Worm (Caenorhabditis elegans): ENCODE results near the gene srx-97.
A peak's percentile ranks its signal among the peaks of the same experiment; 100 is the strongest.

The srx-97 gene

ce11 chrII:3669315-3669714, at the start of gene srx-97:
Gene srx-97 (minus strand): TSS chrII:3669415.
- TF ChIP-seq lir-3 (tag; optimal IDR thresholded peaks at IDR 0.05; ENCODE audit: poor library complexity) (no peak), nhr-84 (tag; optimal IDR thresholded peaks at IDR 0.05) (no peak), fos-1 (tag; optimal IDR thresholded peaks at IDR 0.05) (no peak), egl-27 (tag; optimal IDR thresholded peaks at IDR 0.05) (no peak), ceh-63 (GFP tag; optimal IDR thresholded peaks at IDR 0.05) (no peak), jun-1 (tag; optimal IDR thresholded peaks at IDR 0.05) (no peak), lin-39 (tag; optimal IDR thresholded peaks at IDR 0.05) (no peak), mdl-1 (tag; optimal IDR thresholded peaks at IDR 0.05) (no peak), snu-23 (GFP tag; optimal IDR thresholded peaks at IDR 0.05) (no peak), nhr-76 (tag; optimal IDR thresholded peaks at IDR 0.05) (no peak), unc-98 (GFP tag; IDR thresholded peaks at IDR 0.05) (no peak), mab-9 (GFP tag; IDR thresholded peaks at IDR 0.05) (no peak), hpl-2 (GFP tag; optimal IDR thresholded peaks at IDR 0.05) (no peak), nhr-237 (tag; optimal IDR thresholded peaks at IDR 0.05) (no peak), ces-1 (GFP tag; optimal IDR thresholded peaks at IDR 0.05) (no peak), lin-15B (tag; optimal IDR thresholded peaks at IDR 0.05) (no peak), efl-1 (optimal IDR thresholded peaks at IDR 0.05) (no peak), efl-1 (GFP tag; optimal IDR thresholded peaks at IDR 0.05 in 1 of 2) (no peak), hlh-17 (GFP tag; optimal IDR thresholded peaks at IDR 0.05; ENCODE audit: borderline replicate concordance) (no peak), nhr-28 (tag; optimal IDR thresholded peaks at IDR 0.05) (no peak)

ce11 chrII:3716961-3717360, 47.7 kb upstream of the srx-97 start, which contains the start of gene fbxc-52:
Gene fbxc-52 (plus strand): TSS chrII:3717261.
- TF ChIP-seq sptf-1 (tag; optimal IDR thresholded peaks at IDR 0.05) (no peak), nhr-90 (tag; optimal IDR thresholded peaks at IDR 0.05; ENCODE audit: poor library complexity) (no peak), dsc-1 (tag; optimal IDR thresholded peaks at IDR 0.05) (no peak), lin-14 (GFP tag; optimal IDR thresholded peaks at IDR 0.05) (no peak), rnt-1 (tag; optimal IDR thresholded peaks at IDR 0.05) (no peak), hpl-2 (GFP tag; optimal IDR thresholded peaks at IDR 0.05) (no peak), lin-39 (tag; optimal IDR thresholded peaks at IDR 0.05) (no peak), elt-2 (tag; optimal IDR thresholded peaks at IDR 0.05) (no peak), elt-3 (tag; optimal IDR thresholded peaks at IDR 0.05) (no peak), grh-1 (GFP tag; IDR thresholded peaks at IDR 0.05) (no peak), zag-1 (tag; optimal IDR thresholded peaks at IDR 0.05) (no peak), mep-1 (tag; optimal IDR thresholded peaks at IDR 0.05) (no peak), snpc-4 (tag; optimal IDR thresholded peaks at IDR 0.05) (no peak), sox-4 (tag; optimal IDR thresholded peaks at IDR 0.05) (no peak)

- no peak for TF ChIP-seq egl-27 (tag; optimal IDR thresholded peaks at IDR 0.05)
- no peak for TF ChIP-seq sox-4 (tag; optimal IDR thresholded peaks at IDR 0.05)
- no peak for TF ChIP-seq skn-1 (tag; optimal IDR thresholded peaks at IDR 0.05)
- no peak for TF ChIP-seq hlh-17 (GFP tag; optimal IDR thresholded peaks at IDR 0.05; ENCODE audit: borderline replicate concordance)
- TF ChIP-seq unc-62 (GFP tag; optimal IDR thresholded peaks at IDR 0.05) = no peak
- TF ChIP-seq ama-1 (optimal IDR thresholded peaks at IDR 0.05) = no peak
Measured at ce11 chrII:3716455-3716854, 47.2 kb upstream of the srx-97 start, which contains the start of gene srh-99. Gene srh-99 (minus strand): TSS chrII:3716555.

- TF ChIP-seq pqm-1 (tag; optimal IDR thresholded peaks at IDR 0.05) (no peak), nhr-12 (tag; optimal IDR thresholded peaks at IDR 0.05) (no peak), egl-27 (tag; optimal IDR thresholded peaks at IDR 0.05) (no peak)
Measured at ce11 chrII:3714595-3714994, 45.4 kb upstream of the srx-97 start, which contains the start of gene srh-100. Gene srh-100 (minus strand): TSS chrII:3714695.

- TF ChIP-seq fkh-8 (tag; optimal IDR thresholded peaks at IDR 0.05) = peak; percentile 45
- no peak for TF ChIP-seq lsy-2 (tag; optimal IDR thresholded peaks at IDR 0.05)
- TF ChIP-seq mab-9 (GFP tag; IDR thresholded peaks at IDR 0.05) = no peak
- peak; percentile 77 for TF ChIP-seq dsc-1 (tag; optimal IDR thresholded peaks at IDR 0.05)
Measured at ce11 chrII:3711047-3711446, 41.8 kb upstream of the srx-97 start, which contains the start of gene fbxc-53. Gene fbxc-53 (plus strand): TSS chrII:3711291.
